Worm (Caenorhabditis elegans) whole organism, L4/young adult: ENCODE results near the gene F22B5.10.

Source experiments
- W03F9.2 ChIP-seq: fragments of 150-350 bp; optimal IDR thresholded peaks from 2 replicates; lab custom pipeline; 2014; ENCODE audit warnings: missing biosample characterization, missing genetic modification characterization
- dao-5 ChIP-seq: sonication (generic microtip); optimal IDR thresholded peaks from 2 replicates; lab custom pipeline; 2016; ENCODE audit warnings: missing genotype, missing genetic modification characterization, moderate library complexity, missing compliant biosample characterization
- him-1 ChIP-seq: sonication (generic microtip); optimal IDR thresholded peaks from 2 replicates; lab custom pipeline; 2016; ENCODE audit warnings: missing genotype, missing genetic modification reagents, missing genetic modification characterization, missing compliant biosample characterization

DNA sequence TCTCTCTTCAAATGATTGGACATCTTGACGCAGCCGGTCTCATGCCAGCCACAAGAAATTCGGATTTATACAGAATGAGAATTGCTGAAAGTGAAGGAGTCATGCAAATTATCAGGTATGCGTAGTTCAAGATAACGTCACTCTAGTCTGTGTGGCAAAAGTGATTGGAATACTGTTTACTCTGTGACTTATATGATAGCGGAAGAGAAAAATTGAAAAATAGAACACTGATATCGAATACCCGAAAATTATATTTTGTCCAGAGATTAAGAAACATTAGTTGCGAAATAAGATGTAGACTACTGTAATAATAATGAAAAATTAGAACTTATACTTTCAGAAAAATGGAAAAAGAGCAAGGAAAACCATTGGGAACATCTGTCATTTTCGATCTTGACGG, 48.5 kb downstream of the F22B5.10 start:
- TF ChIP-seq him-1 (tag; lab: Kevin White, UChicago) (no peak), W03F9.2 (tag; lab: Kevin White, UChicago) (no peak), dao-5 (tag; lab: Kevin White, UChicago) (no peak)
